Fruit fly (Drosophila melanogaster): ENCODE results near the gene Tcs5.

The Tcs5 gene

dm6 chr3L:5184860-5185639 lies 45.9 kb upstream of the Tcs5 start (continued):
- no peak for TF ChIP-seq knrl (GFP tag; IDR thresholded peaks at IDR 0.05; ENCODE audit: partially characterized antibody)
- no peak for TF ChIP-seq Jarid2 (GFP tag; optimal IDR thresholded peaks at IDR 0.05)
- TF ChIP-seq pfk (GFP tag; optimal IDR thresholded peaks at IDR 0.05): no peak
- no peak for TF ChIP-seq CG14050 (GFP tag; IDR thresholded peaks at IDR 0.05)
- TF ChIP-seq Mes4 (GFP tag; optimal IDR thresholded peaks at IDR 0.05): no peak
- TF ChIP-seq esg (GFP tag; conservative IDR thresholded peaks at IDR 0.05): peak; percentile 58; the same call in 1 of the 2 replicates
- peak; percentile 58 for TF ChIP-seq CG12942 (GFP tag; optimal IDR thresholded peaks at IDR 0.05)
- TF ChIP-seq Sry-δ (GFP tag; optimal IDR thresholded peaks at IDR 0.05): no peak
- TF ChIP-seq CG12219 (GFP tag; optimal IDR thresholded peaks at IDR 0.05): peak; percentile 4
- TF ChIP-seq CG18764 (GFP tag; optimal IDR thresholded peaks at IDR 0.05): peak; percentile 19
- peak; percentile 7 for TF ChIP-seq CG14710 (tag; optimal IDR thresholded peaks at IDR 0.05)
- TF ChIP-seq CG4617 (GFP tag; optimal IDR thresholded peaks at IDR 0.05; ENCODE audit: borderline replicate concordance): no peak
- TF ChIP-seq CG11398 (GFP tag; optimal IDR thresholded peaks at IDR 0.05): no peak
- TF ChIP-seq h (optimal IDR thresholded peaks at IDR 0.05): no peak
- TF ChIP-seq org-1 (GFP tag; optimal IDR thresholded peaks at IDR 0.05): peak; percentile 41
- TF ChIP-seq CG2712 (tag; optimal IDR thresholded peaks at IDR 0.05): peak; percentile 57
- TF ChIP-seq disco-r (GFP tag; optimal IDR thresholded peaks at IDR 0.05): no peak
- no peak for TF ChIP-seq tap (tag; optimal IDR thresholded peaks at IDR 0.05)
- TF ChIP-seq H2.0 (GFP tag; IDR thresholded peaks at IDR 0.05): no peak
- no peak for TF ChIP-seq MESR4 (GFP tag; optimal IDR thresholded peaks at IDR 0.05)
- TF ChIP-seq nom (GFP tag; optimal IDR thresholded peaks at IDR 0.05): peak; percentile 9
- TF ChIP-seq CG8944 (GFP tag; optimal IDR thresholded peaks at IDR 0.05): peak; percentile 9
- TF ChIP-seq CkIIα-i1 (GFP tag; IDR thresholded peaks at IDR 0.05): no peak
- peak; percentile 55 for TF ChIP-seq CG13424 (tag; optimal IDR thresholded peaks at IDR 0.05)
- TF ChIP-seq dm (GFP tag; optimal IDR thresholded peaks at IDR 0.05): no peak
- TF ChIP-seq nerfin-2 (GFP tag; IDR thresholded peaks at IDR 0.05; ENCODE audit: partially characterized antibody): no peak
- no peak for TF ChIP-seq abd-A (tag; optimal IDR thresholded peaks at IDR 0.05)
- 0 out of 2 replicates have a peak, but pooled peaks have one; percentile 9 for TF ChIP-seq aop (GFP tag; IDR thresholded peaks at IDR 0.05)
- TF ChIP-seq CG31224 (GFP tag; IDR thresholded peaks at IDR 0.05): 0 out of 2 replicates have a peak, but pooled peaks have one; percentile 17
- peak; percentile 41 for TF ChIP-seq Hr3 (GFP tag; optimal IDR thresholded peaks at IDR 0.05)
- TF ChIP-seq Scr (GFP tag; IDR thresholded peaks at IDR 0.05; ENCODE audit: partially characterized antibody): peak; percentile 47
- no peak for TF ChIP-seq CG17802 (tag; optimal IDR thresholded peaks at IDR 0.05)
- peak; percentile 64 for TF ChIP-seq gcm (GFP tag; optimal IDR thresholded peaks at IDR 0.05)
- TF ChIP-seq CG2116 (GFP tag; optimal IDR thresholded peaks at IDR 0.05): no peak
- no peak for TF ChIP-seq otp (GFP tag; IDR thresholded peaks at IDR 0.05)
- TF ChIP-seq ewg (GFP tag; optimal IDR thresholded peaks at IDR 0.05): peak; percentile 82
- TF ChIP-seq D19A (tag; optimal IDR thresholded peaks at IDR 0.05): peak; percentile 15
- TF ChIP-seq CG17612 (GFP tag; IDR thresholded peaks at IDR 0.05): no peak
- no peak for TF ChIP-seq ato (GFP tag; IDR thresholded peaks at IDR 0.05; ENCODE audit: partially characterized antibody)
- peak; percentile 64 for TF ChIP-seq CG9932 (GFP tag; IDR thresholded peaks at IDR 0.05)
- peak; percentile 83 for TF ChIP-seq CG18619 (GFP tag; optimal IDR thresholded peaks at IDR 0.05)
- TF ChIP-seq Ada2b (GFP tag; IDR thresholded peaks at IDR 0.05): no peak
- TF ChIP-seq CG11696 (GFP tag; IDR thresholded peaks at IDR 0.05): no peak
- TF ChIP-seq Ets97D (GFP tag; optimal IDR thresholded peaks at IDR 0.05): peak; percentile 43
- TF ChIP-seq CG5953 (GFP tag; IDR thresholded peaks at IDR 0.05): 0 out of 2 replicates have a peak, but pooled peaks have one; percentile 10
- TF ChIP-seq B-H1 (GFP tag; IDR thresholded peaks at IDR 0.05): peak; percentile 30; the same call in 2 of the 3 replicates
- no peak for TF ChIP-seq repo (GFP tag; optimal IDR thresholded peaks at IDR 0.05)
- TF ChIP-seq HLHmδ (GFP tag; optimal IDR thresholded peaks at IDR 0.05): no peak
- peak; percentile 68 for TF ChIP-seq Ptx1 (GFP tag; IDR thresholded peaks at IDR 0.05)
- TF ChIP-seq pho (GFP tag; optimal IDR thresholded peaks at IDR 0.05): peak; percentile 69

Measured in whole organism, embryonic.